Worm (Caenorhabditis elegans) whole organism, L1 larva: Measurements from ENCODE around the gene F40G9.17.

Experiments used
- C16A3.4 ChIP-seq: fragments of 150-350 bp; optimal IDR thresholded peaks from 2 replicates; lab custom pipeline; 2014; ENCODE audit warnings: missing biosample characterization, missing genetic modification characterization
- aha-1 ChIP-seq: fragments of 150-350 bp; optimal IDR thresholded peaks from 2 replicates; lab custom pipeline; 2014; ENCODE audit warnings: missing biosample characterization, missing genetic modification characterization
- alr-1 ChIP-seq: fragments of 200-800 bp; sonication (Bioruptor generic); optimal IDR thresholded peaks from 2 replicates; lab custom pipeline; 2018; ENCODE audit warnings: borderline replicate concordance, mild to moderate bottlenecking, missing genetic modification characterization, missing compliant biosample characterization
- aly-2 ChIP-seq: fragments of 150-350 bp; optimal IDR thresholded peaks from 2 replicates; lab custom pipeline; 2014; ENCODE audit warnings: missing biosample characterization, missing genetic modification characterization
- ama-1 ChIP-seq: fragments of 150-350 bp; optimal IDR thresholded peaks from 2 replicates; lab custom pipeline; 2014
- ceh-63 ChIP-seq: fragments of 200-800 bp; sonication (Bioruptor generic); optimal IDR thresholded peaks from 2 replicates; lab custom pipeline; 2018; ENCODE audit warnings: mild to moderate bottlenecking, missing genetic modification characterization, missing compliant biosample characterization
- ceh-8 ChIP-seq: fragments of 200-800 bp; sonication (Bioruptor generic); optimal IDR thresholded peaks from 2 replicates; lab custom pipeline; 2018; ENCODE audit warnings: mild to moderate bottlenecking, missing genetic modification characterization, moderate library complexity, missing compliant biosample characterization
- ceh-82 ChIP-seq, 3 experiments: fragments of 150-350 bp in 1 of 3; sonication (generic microtip) in 2 of 3; optimal IDR thresholded peaks; 2 replicates each; lab custom pipeline; 2014 to 2017; ENCODE audit warnings: missing biosample characterization in 3 of 3, missing genetic modification characterization in 3 of 3
- ces-1 ChIP-seq: fragments of 150-350 bp; optimal IDR thresholded peaks from 2 replicates; lab custom pipeline; 2014; ENCODE audit warnings: missing biosample characterization, missing genetic modification reagents, missing genetic modification characterization
- dpl-1 ChIP-seq, 3 experiments: fragments of 150-350 bp in 2 of 3; sonication (generic microtip) in 1 of 3; optimal IDR thresholded peaks; 2 replicates each; lab custom pipeline; 2014 to 2017; ENCODE audit warnings: missing biosample characterization in 3 of 3, missing genetic modification characterization in 3 of 3, missing genetic modification reagents in 3 of 3
- grh-1 ChIP-seq: fragments of 200-800 bp; sonication (Bioruptor generic); IDR thresholded peaks from 2 replicates; pipeline ENCODE4 v1.3.6; 2022; ENCODE audit warnings: missing genetic modification reagents, missing genetic modification characterization, missing compliant biosample characterization
- hlh-4 ChIP-seq: sonication (generic microtip); optimal IDR thresholded peaks from 2 replicates; lab custom pipeline; 2016; ENCODE audit warnings: mild to moderate bottlenecking, missing genetic modification characterization, missing compliant biosample characterization
- hpl-2 ChIP-seq: fragments of 150-350 bp; optimal IDR thresholded peaks from 2 replicates; lab custom pipeline; 2014; ENCODE audit warnings: missing biosample characterization, missing genetic modification reagents, missing genetic modification characterization
- lin-14 ChIP-seq: fragments of 200-800 bp; sonication (Bioruptor generic); optimal IDR thresholded peaks from 2 replicates; lab custom pipeline; 2018; ENCODE audit warnings: mild to moderate bottlenecking, missing genetic modification characterization, moderate library complexity, missing compliant biosample characterization
- lin-15B ChIP-seq: fragments of 150-350 bp; sonication (generic microtip); optimal IDR thresholded peaks from 3 replicates; lab custom pipeline; 2014; ENCODE audit warnings: missing biosample characterization, missing genetic modification characterization
- lir-3 ChIP-seq: sonication (generic microtip); optimal IDR thresholded peaks from 2 replicates; lab custom pipeline; 2016; ENCODE audit warnings: mild to moderate bottlenecking, missing genetic modification characterization, moderate library complexity, missing compliant biosample characterization; ENCODE audit not compliant: poor library complexity
- lsy-2 ChIP-seq, 2 experiments: fragments of 150-350 bp; optimal IDR thresholded peaks; 2 replicates each; lab custom pipeline; 2014; ENCODE audit warnings: missing biosample characterization in 2 of 2, missing genetic modification characterization in 2 of 2
- mab-9 ChIP-seq: fragments of 200-800 bp; sonication (Bioruptor generic); IDR thresholded peaks from 2 replicates; pipeline ENCODE4 v1.3.6; 2022; ENCODE audit warnings: missing genetic modification reagents, missing genetic modification characterization, missing compliant biosample characterization
- mdl-1 ChIP-seq, 2 experiments: fragments of 150-350 bp; optimal IDR thresholded peaks; 2 replicates each; lab custom pipeline; 2014 to 2017; ENCODE audit warnings: missing biosample characterization in 2 of 2, missing genetic modification characterization in 2 of 2, inconsistent platforms in 1 of 2
- nhr-11 ChIP-seq: fragments of 150-350 bp; optimal IDR thresholded peaks from 2 replicates; lab custom pipeline; 2014; ENCODE audit warnings: missing biosample characterization, missing genetic modification characterization
- nhr-12 ChIP-seq: sonication (generic microtip); optimal IDR thresholded peaks from 2 replicates; lab custom pipeline; 2017; ENCODE audit warnings: missing biosample characterization, missing genetic modification characterization
- nhr-19 ChIP-seq: fragments of 200-800 bp; sonication (Bioruptor generic); conservative IDR thresholded peaks from 2 replicates; pipeline ENCODE4 v1.3.6; 2022; ENCODE audit warnings: missing genetic modification characterization, missing compliant biosample characterization
- nhr-28 ChIP-seq: fragments of 150-350 bp; optimal IDR thresholded peaks from 2 replicates; lab custom pipeline; 2014; ENCODE audit warnings: missing biosample characterization, missing genetic modification characterization
- nhr-47 ChIP-seq: sonication (generic microtip); optimal IDR thresholded peaks from 2 replicates; lab custom pipeline; 2016; ENCODE audit warnings: mild to moderate bottlenecking, missing genetic modification characterization, moderate library complexity, missing compliant biosample characterization
- nhr-76 ChIP-seq: sonication (generic microtip); optimal IDR thresholded peaks from 2 replicates; lab custom pipeline; 2017; ENCODE audit warnings: missing biosample characterization, missing genetic modification characterization
- nhr-84 ChIP-seq: sonication (generic microtip); optimal IDR thresholded peaks from 2 replicates; lab custom pipeline; 2017; ENCODE audit warnings: missing biosample characterization, missing genetic modification characterization
- nhr-85 ChIP-seq: sonication (generic microtip); peaks from one replicate; lab custom pipeline; 2016; ENCODE audit warnings: missing genetic modification characterization, inconsistent platforms, missing compliant biosample characterization
- nhr-90 ChIP-seq: sonication (generic microtip); optimal IDR thresholded peaks from 2 replicates; lab custom pipeline; 2016; ENCODE audit warnings: mild to moderate bottlenecking, missing genetic modification characterization, missing compliant biosample characterization; ENCODE audit not compliant: poor library complexity
- rnt-1 ChIP-seq: sonication (generic microtip); optimal IDR thresholded peaks from 2 replicates; lab custom pipeline; 2016; ENCODE audit warnings: mild to moderate bottlenecking, missing genetic modification characterization, moderate library complexity, missing compliant biosample characterization
- snpc-4 ChIP-seq: fragments of 150-350 bp; optimal IDR thresholded peaks from 2 replicates; lab custom pipeline; 2014; ENCODE audit warnings: missing biosample characterization, missing genetic modification characterization
- sox-4 ChIP-seq: sonication (generic microtip); optimal IDR thresholded peaks from 2 replicates; lab custom pipeline; 2016; ENCODE audit warnings: missing genetic modification characterization, missing compliant biosample characterization
- sup-37 ChIP-seq: fragments of 200-800 bp; sonication (Bioruptor generic); optimal IDR thresholded peaks from 2 replicates; lab custom pipeline; 2018; ENCODE audit warnings: mild to moderate bottlenecking, missing genetic modification characterization, missing compliant biosample characterization
- tbx-2 ChIP-seq: sonication (generic microtip); optimal IDR thresholded peaks from 2 replicates; lab custom pipeline; 2016; ENCODE audit warnings: missing genetic modification characterization, missing compliant biosample characterization
- unc-130 ChIP-seq: fragments of 150-350 bp; optimal IDR thresholded peaks from 2 replicates; lab custom pipeline; 2017; ENCODE audit warnings: missing biosample characterization, missing genetic modification characterization, inconsistent platforms
- vab-15 ChIP-seq: sonication (generic microtip); optimal IDR thresholded peaks from 2 replicates; lab custom pipeline; 2017; ENCODE audit warnings: missing genotype, mild to moderate bottlenecking, missing genetic modification characterization, missing compliant biosample characterization
- zag-1 ChIP-seq: fragments of 150-350 bp; optimal IDR thresholded peaks from 2 replicates; lab custom pipeline; 2014; ENCODE audit warnings: missing biosample characterization, missing genetic modification characterization
- ztf-11 ChIP-seq, 2 experiments: sonication (generic microtip); optimal IDR thresholded peaks; 2 replicates each; lab custom pipeline; 2016 to 2017; ENCODE audit warnings: missing genetic modification characterization in 2 of 2, missing biosample characterization in 1 of 2, missing compliant biosample characterization in 1 of 2

The F40G9.17 gene

DNA sequence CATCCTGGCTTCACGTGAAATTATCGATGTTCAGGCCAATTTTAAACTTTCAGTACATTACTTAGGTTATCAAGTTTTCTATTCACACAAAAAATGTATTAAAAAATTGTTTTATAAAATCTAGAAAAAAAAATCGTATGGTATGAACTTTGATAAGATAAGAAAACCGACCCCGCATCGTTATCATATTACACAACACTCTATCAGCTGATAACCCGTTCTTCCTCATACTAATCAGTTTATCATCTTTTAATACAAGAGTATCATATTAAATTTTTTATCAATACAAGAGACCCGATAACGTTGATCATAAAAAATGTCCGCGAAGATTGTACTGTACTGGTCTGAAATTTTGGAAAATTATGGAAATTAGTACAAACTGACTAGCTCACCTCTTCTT, 40.1 kb upstream of the F40G9.17 start (continued):
- TF ChIP-seq grh-1 (GFP tag; lab: Robert Waterston, UW) (no peak), unc-130 (tag; lab: Kevin White, UChicago) (no peak), nhr-11 (tag; lab: Kevin White, UChicago) (no peak), nhr-28 (tag; lab: Kevin White, UChicago) (no peak), sox-4 (tag; lab: Kevin White, UChicago) (no peak), snpc-4 (tag; lab: Kevin White, UChicago) (no peak), lir-3 (tag; lab: Kevin White, UChicago) (no peak), nhr-47 (no peak), vab-15 (tag; lab: Kevin White, UChicago) (no peak), rnt-1 (tag; lab: Kevin White, UChicago) (no peak), nhr-85 (tag; lab: Kevin White, UChicago) (peak; percentile 52), hpl-2 (GFP tag; lab: Kevin White, UChicago) (no peak), ama-1 (no peak), sup-37 (GFP tag; lab: Kevin White, UChicago) (no peak), ceh-63 (GFP tag; lab: Kevin White, UChicago) (no peak)
- TF ChIP-seq, all 84 proteins: peak for 11

DNA sequence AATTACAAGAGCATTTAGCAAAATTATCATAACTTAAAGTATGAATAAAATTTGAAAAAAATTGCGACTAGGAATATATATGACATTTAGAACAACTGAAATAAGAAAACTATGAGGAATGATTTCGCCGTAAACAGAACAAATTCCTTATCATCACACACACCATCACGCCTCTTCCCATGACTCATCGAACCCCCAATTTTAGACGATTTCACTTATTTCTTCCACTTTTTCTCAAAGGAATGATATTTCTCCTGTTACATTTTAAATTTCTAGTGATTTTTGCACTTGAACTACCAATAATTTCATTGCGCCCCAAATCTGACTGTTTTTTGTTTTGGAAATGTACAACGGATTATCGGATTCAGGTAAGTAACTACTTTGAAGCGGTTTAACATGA, 37.6 kb upstream of the F40G9.17 start, which contains the start of the genes zig-13 and ver-1:
Gene zig-13, minus strand, starts transcription at position 101 of the 400 bp plus-strand sequence.
Gene ver-1, plus strand, starts transcription at position 180 of the 400 bp plus-strand sequence.
- TF ChIP-seq nhr-12 (tag; lab: Kevin White, UChicago) = no peak
- no peak for TF ChIP-seq hlh-4 (tag; lab: Kevin White, UChicago)
- no peak for TF ChIP-seq lsy-2 (tag; optimal IDR thresholded peaks at IDR 0.05; lab: Kevin White, UChicago)
- no peak for TF ChIP-seq nhr-11 (tag; lab: Kevin White, UChicago)
- TF ChIP-seq zag-1 (tag; lab: Kevin White, UChicago) = no peak
- TF ChIP-seq mdl-1 (tag; optimal IDR thresholded peaks at IDR 0.05; lab: Kevin White, UChicago) = no peak
- no peak for TF ChIP-seq nhr-90 (tag; lab: Kevin White, UChicago)
- TF ChIP-seq nhr-84 (tag; lab: Kevin White, UChicago) = no peak
- TF ChIP-seq nhr-47 = no peak
- TF ChIP-seq mab-9 (GFP tag; lab: Robert Waterston, UW) = no peak
- no peak for TF ChIP-seq sox-4 (tag; lab: Kevin White, UChicago)

- TF ChIP-seq lir-3 (tag; lab: Kevin White, UChicago) (no peak), ztf-11 (tag; optimal IDR thresholded peaks at IDR 0.05; lab: Kevin White, UChicago) (no peak), aha-1 (tag; lab: Kevin White, UChicago) (no peak), ceh-82 (tag; optimal IDR thresholded peaks at IDR 0.05; lab: Kevin White, UChicago) (no peak), tbx-2 (tag; lab: Kevin White, UChicago) (no peak), ceh-8 (GFP tag; lab: Kevin White, UChicago) (no peak), nhr-76 (tag; lab: Kevin White, UChicago) (no peak), aly-2 (tag; lab: Kevin White, UChicago) (no peak), ces-1 (GFP tag; lab: Kevin White, UChicago) (no peak), sup-37 (GFP tag; lab: Kevin White, UChicago) (no peak), C16A3.4 (tag; lab: Kevin White, UChicago) (no peak), hpl-2 (GFP tag; lab: Kevin White, UChicago) (no peak), nhr-19 (GFP tag; lab: Robert Waterston, UW) (no peak), dpl-1 (GFP tag; optimal IDR thresholded peaks at IDR 0.05; lab: Kevin White, UChicago) (no peak), alr-1 (no peak), nhr-85 (tag; lab: Kevin White, UChicago) (no peak), lin-15B (tag; lab: Kevin White, UChicago) (no peak), lin-14 (no peak)
These were observed 36.3 kb upstream of the F40G9.17 start for ce11 chrIII:157980-158379.
